Fruit fly (Drosophila melanogaster) whole organism, embryonic: ENCODE results near the gene mmy.

Experiments used
- CG10267 ChIP-seq: fragments of 200-800 bp; sonication (Bioruptor generic); optimal IDR thresholded peaks from 2 replicates; lab custom pipeline; 2018; ENCODE audit warnings: missing biosample characterization, mild to moderate bottlenecking, missing genetic modification characterization, moderate library complexity
- CG10274 ChIP-seq: fragments of 200-800 bp; sonication (Bioruptor generic); optimal IDR thresholded peaks from 3 replicates; lab custom pipeline; 2017; ENCODE audit warnings: missing biosample characterization, mild to moderate bottlenecking, missing genetic modification characterization
- CG10543 ChIP-seq: fragments of 200-800 bp; sonication (Bioruptor generic); optimal IDR thresholded peaks from 3 replicates; lab custom pipeline; 2017; ENCODE audit warnings: missing biosample characterization, mild to moderate bottlenecking, missing genetic modification characterization, moderate library complexity
- CG11695 ChIP-seq: fragments of 200-800 bp; sonication (Bioruptor generic); IDR thresholded peaks from 3 replicates; pipeline ENCODE4 v1.3.6; 2022; ENCODE audit warnings: missing biosample characterization, missing genetic modification characterization
- CG13287 ChIP-seq: fragments of 200-800 bp; sonication (Bioruptor generic); IDR thresholded peaks from 2 replicates; pipeline ENCODE4 v1.3.6; 2022; ENCODE audit warnings: missing biosample characterization, missing genetic modification characterization; ENCODE audit not compliant: partially characterized antibody
- CG14014 ChIP-seq: fragments of 200-800 bp; sonication (Bioruptor generic); IDR thresholded peaks from 2 replicates; pipeline ENCODE4 v1.3.6; 2022; ENCODE audit warnings: missing biosample characterization, missing genetic modification characterization
- CG14860 ChIP-seq: fragments of 200-800 bp; sonication (Bioruptor generic); IDR thresholded peaks from 3 replicates; pipeline ENCODE4 v1.3.6; 2022; ENCODE audit warnings: missing biosample characterization, missing genetic modification characterization; ENCODE audit not compliant: partially characterized antibody
- CG17612 ChIP-seq: fragments of 200-800 bp; sonication (Bioruptor generic); IDR thresholded peaks from 2 replicates; pipeline ENCODE4 v1.3.6; 2022; ENCODE audit warnings: missing biosample characterization, missing genetic modification characterization
- CG17829 ChIP-seq: fragments of 200-800 bp; optimal IDR thresholded peaks from 2 replicates; lab custom pipeline; 2019; ENCODE audit warnings: missing biosample characterization, mild to moderate bottlenecking, missing genetic modification characterization, moderate library complexity
- CG18262 ChIP-seq: fragments of 200-800 bp; optimal IDR thresholded peaks from 3 replicates; lab custom pipeline; 2019; ENCODE audit warnings: missing biosample characterization, mild to moderate bottlenecking, missing genetic modification characterization, moderate library complexity
- CG18599 ChIP-seq: fragments of 200-800 bp; sonication (Bioruptor generic); optimal IDR thresholded peaks from 3 replicates; lab custom pipeline; 2017; ENCODE audit warnings: missing biosample characterization, missing genetic modification characterization, mild to moderate bottlenecking, moderate library complexity, missing genetic modification reagents
- CG30403 ChIP-seq: fragments of 200-800 bp; sonication (Bioruptor generic); optimal IDR thresholded peaks from 3 replicates; lab custom pipeline; 2016; ENCODE audit warnings: missing biosample characterization, missing genetic modification characterization
- CG31224 ChIP-seq: fragments of 200-800 bp; sonication (Bioruptor generic); IDR thresholded peaks from 2 replicates; pipeline ENCODE4 v1.3.6; 2022; ENCODE audit warnings: missing biosample characterization, missing genetic modification characterization
- CG33557 ChIP-seq: fragments of 200-800 bp; sonication (Bioruptor generic); optimal IDR thresholded peaks from 2 replicates; lab custom pipeline; 2019; ENCODE audit warnings: missing biosample characterization, mild to moderate bottlenecking, missing genetic modification characterization, moderate library complexity
- CG6272 ChIP-seq: fragments of 200-800 bp; sonication (Bioruptor generic); IDR thresholded peaks from 2 replicates; pipeline ENCODE4 v1.3.6; 2022; ENCODE audit warnings: missing biosample characterization, missing genetic modification characterization
- Eip74EF ChIP-seq, 2 experiments: fragments of 200-800 bp in 1 of 2; fragments of >200 bp in 1 of 2; sonication (Bioruptor generic) in 1 of 2; optimal IDR thresholded peaks; 2 replicates each; lab custom pipeline; 2017 to 2019; ENCODE audit warnings: missing biosample characterization in 2 of 2, missing genetic modification characterization in 2 of 2, mild to moderate bottlenecking in 1 of 2, moderate library complexity in 1 of 2
- Ets97D ChIP-seq: fragments of 200-800 bp; sonication (Bioruptor generic); optimal IDR thresholded peaks from 3 replicates; lab custom pipeline; 2016; ENCODE audit warnings: missing biosample characterization, missing genetic modification characterization
- Fer2 ChIP-seq: fragments of 200-800 bp; sonication (Bioruptor generic); optimal IDR thresholded peaks from 2 replicates; lab custom pipeline; 2018; ENCODE audit warnings: missing biosample characterization, mild to moderate bottlenecking, missing genetic modification characterization, moderate library complexity
- Hr51 ChIP-seq, 2 experiments: fragments of 200-800 bp; sonication (Bioruptor generic); optimal IDR thresholded peaks; 2 replicates in 1 of 2; 3 replicates in 1 of 2; lab custom pipeline; 2016 to 2018; ENCODE audit warnings: missing biosample characterization in 2 of 2, missing genetic modification characterization in 2 of 2, mild to moderate bottlenecking in 1 of 2, moderate library complexity in 1 of 2
- Meics ChIP-seq: fragments of 200-800 bp; sonication (Bioruptor generic); optimal IDR thresholded peaks from 2 replicates; lab custom pipeline; 2017; ENCODE audit warnings: missing biosample characterization, mild to moderate bottlenecking, missing genetic modification characterization
- Mrtf ChIP-seq: fragments of 200-800 bp; sonication (Bioruptor generic); IDR thresholded peaks from 3 replicates; pipeline ENCODE4 v1.3.6; 2022; ENCODE audit warnings: missing biosample characterization, missing genetic modification characterization
- Neu2 ChIP-seq: fragments of 200-800 bp; sonication (Bioruptor generic); optimal IDR thresholded peaks from 3 replicates; lab custom pipeline; 2016; ENCODE audit warnings: missing biosample characterization, missing genetic modification characterization, borderline replicate concordance
- Oli ChIP-seq: fragments of 200-800 bp; sonication (Bioruptor generic); optimal IDR thresholded peaks from 2 replicates; lab custom pipeline; 2018; ENCODE audit warnings: missing biosample characterization, mild to moderate bottlenecking, missing genetic modification characterization, moderate library complexity
- Opbp ChIP-seq: fragments of 200-800 bp; sonication (Bioruptor generic); IDR thresholded peaks from 3 replicates; pipeline ENCODE4 v1.3.6; 2022; ENCODE audit warnings: missing biosample characterization, missing genetic modification characterization; ENCODE audit not compliant: partially characterized antibody
- PHDP ChIP-seq: fragments of 200-800 bp; sonication (Bioruptor generic); optimal IDR thresholded peaks from 3 replicates; lab custom pipeline; 2018; ENCODE audit warnings: missing biosample characterization, mild to moderate bottlenecking, missing genetic modification characterization, moderate library complexity
- Sry-β ChIP-seq: fragments of 200-800 bp; sonication (Bioruptor generic); optimal IDR thresholded peaks from 2 replicates; lab custom pipeline; 2018; ENCODE audit warnings: missing biosample characterization, mild to moderate bottlenecking, missing genetic modification characterization, moderate library complexity
- TFAM ChIP-seq: fragments of 200-800 bp; sonication (Bioruptor generic); optimal IDR thresholded peaks from 2 replicates; lab custom pipeline; 2017; ENCODE audit warnings: missing biosample characterization, missing genetic modification characterization, inconsistent platforms
- bbx ChIP-seq: fragments of 200-800 bp; sonication (Bioruptor generic); IDR thresholded peaks from 2 replicates; pipeline ENCODE4 v1.3.6; 2022; ENCODE audit warnings: missing biosample characterization, missing genetic modification characterization; ENCODE audit not compliant: partially characterized antibody
- bcd ChIP-seq: fragments of 200-800 bp; sonication (Bioruptor generic); optimal IDR thresholded peaks from 2 replicates; lab custom pipeline; 2017; ENCODE audit warnings: missing biosample characterization, mild to moderate bottlenecking, missing genetic modification characterization
- cad ChIP-seq: fragments of >200 bp; optimal IDR thresholded peaks from 2 replicates; lab custom pipeline; 2017; ENCODE audit warnings: missing biosample characterization, missing genetic modification characterization
- chinmo ChIP-seq: fragments of 200-800 bp; sonication (Bioruptor generic); IDR thresholded peaks from 4 replicates; pipeline ENCODE4 v1.3.6; 2022; ENCODE audit warnings: missing biosample characterization, missing genetic modification characterization; ENCODE audit not compliant: partially characterized antibody
- crol ChIP-seq: fragments of 200-800 bp; sonication (Bioruptor generic); IDR thresholded peaks from 2 replicates; pipeline ENCODE4 v1.3.6; 2022; ENCODE audit warnings: missing biosample characterization, missing genetic modification characterization
- fd3F ChIP-seq: fragments of 200-800 bp; sonication (Bioruptor generic); optimal IDR thresholded peaks from 2 replicates; lab custom pipeline; 2018; ENCODE audit warnings: missing biosample characterization, mild to moderate bottlenecking, missing genetic modification characterization, moderate library complexity
- grau ChIP-seq: fragments of 200-800 bp; optimal IDR thresholded peaks from 3 replicates; lab custom pipeline; 2019; ENCODE audit warnings: missing biosample characterization, mild to moderate bottlenecking, missing genetic modification characterization, moderate library complexity
- gro ChIP-seq: fragments of 200-800 bp; sonication (Bioruptor generic); optimal IDR thresholded peaks from 2 replicates; lab custom pipeline; 2016; ENCODE audit warnings: missing biosample characterization, missing genetic modification characterization
- ind ChIP-seq: fragments of 200-800 bp; sonication (Bioruptor generic); optimal IDR thresholded peaks from 3 replicates; lab custom pipeline; 2016; ENCODE audit warnings: missing biosample characterization, missing genetic modification characterization
- mirr ChIP-seq: fragments of 200-800 bp; sonication (Bioruptor generic); optimal IDR thresholded peaks from 3 replicates; lab custom pipeline; 2018; ENCODE audit warnings: missing biosample characterization, mild to moderate bottlenecking, missing genetic modification characterization
- pho ChIP-seq: fragments of 200-800 bp; sonication (Bioruptor generic); optimal IDR thresholded peaks from 2 replicates; lab custom pipeline; 2016; ENCODE audit warnings: missing biosample characterization, missing genetic modification characterization
- phol ChIP-seq: fragments of 200-800 bp; sonication (Bioruptor generic); optimal IDR thresholded peaks from 3 replicates; lab custom pipeline; 2018; ENCODE audit warnings: missing biosample characterization, mild to moderate bottlenecking, missing genetic modification characterization, moderate library complexity
- run ChIP-seq: fragments of 200-800 bp; sonication (Bioruptor generic); optimal IDR thresholded peaks from 3 replicates; lab custom pipeline; 2018; ENCODE audit warnings: missing biosample characterization, mild to moderate bottlenecking, missing genetic modification characterization
- sd ChIP-seq: fragments of 200-800 bp; sonication (Bioruptor generic); optimal IDR thresholded peaks from 3 replicates; lab custom pipeline; 2018; ENCODE audit warnings: missing biosample characterization, mild to moderate bottlenecking, missing genetic modification characterization, moderate library complexity
- sens ChIP-seq: fragments of 200-800 bp; sonication (Bioruptor generic); peaks from one replicate; lab custom pipeline; 2016; ENCODE audit warnings: missing biosample characterization, missing genetic modification characterization
- sug ChIP-seq: fragments of 200-800 bp; optimal IDR thresholded peaks from 2 replicates; lab custom pipeline; 2019; ENCODE audit warnings: missing biosample characterization, mild to moderate bottlenecking, missing genetic modification characterization, moderate library complexity
- tup ChIP-seq: fragments of 200-800 bp; sonication (Bioruptor generic); optimal IDR thresholded peaks from 2 replicates; lab custom pipeline; 2016; ENCODE audit warnings: missing biosample characterization, mild to moderate bottlenecking, missing genetic modification characterization, moderate library complexity
- unpg ChIP-seq: fragments of 200-800 bp; sonication (Bioruptor generic); optimal IDR thresholded peaks from 3 replicates; lab custom pipeline; 2018; ENCODE audit warnings: missing biosample characterization, mild to moderate bottlenecking, missing genetic modification characterization, moderate library complexity

Gene mmy

DNA sequence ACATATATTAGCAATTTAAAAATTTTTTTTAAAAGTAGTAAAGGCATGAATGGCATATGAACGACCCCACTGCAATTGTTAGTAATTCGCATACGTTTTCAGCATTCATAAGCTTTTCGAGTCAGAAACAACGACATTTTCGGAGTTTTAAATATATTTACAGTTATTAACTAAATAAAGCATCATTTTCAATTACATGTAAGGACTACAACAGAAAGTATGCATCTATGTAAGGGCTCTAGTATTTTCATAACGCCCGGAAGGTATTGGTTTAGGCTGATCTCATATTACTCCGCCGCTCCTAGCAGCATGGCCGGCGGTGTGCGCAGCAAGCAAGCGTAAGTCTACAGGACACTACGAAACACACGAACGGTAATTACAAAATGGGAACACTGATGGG lies 594 bp upstream of the mmy start (continued):
- TF ChIP-seq tup (GFP tag; lab: Kevin White, UChicago) (no peak), sens (peak; percentile 83), Ets97D (GFP tag; lab: Kevin White, UChicago) (no peak)

DNA sequence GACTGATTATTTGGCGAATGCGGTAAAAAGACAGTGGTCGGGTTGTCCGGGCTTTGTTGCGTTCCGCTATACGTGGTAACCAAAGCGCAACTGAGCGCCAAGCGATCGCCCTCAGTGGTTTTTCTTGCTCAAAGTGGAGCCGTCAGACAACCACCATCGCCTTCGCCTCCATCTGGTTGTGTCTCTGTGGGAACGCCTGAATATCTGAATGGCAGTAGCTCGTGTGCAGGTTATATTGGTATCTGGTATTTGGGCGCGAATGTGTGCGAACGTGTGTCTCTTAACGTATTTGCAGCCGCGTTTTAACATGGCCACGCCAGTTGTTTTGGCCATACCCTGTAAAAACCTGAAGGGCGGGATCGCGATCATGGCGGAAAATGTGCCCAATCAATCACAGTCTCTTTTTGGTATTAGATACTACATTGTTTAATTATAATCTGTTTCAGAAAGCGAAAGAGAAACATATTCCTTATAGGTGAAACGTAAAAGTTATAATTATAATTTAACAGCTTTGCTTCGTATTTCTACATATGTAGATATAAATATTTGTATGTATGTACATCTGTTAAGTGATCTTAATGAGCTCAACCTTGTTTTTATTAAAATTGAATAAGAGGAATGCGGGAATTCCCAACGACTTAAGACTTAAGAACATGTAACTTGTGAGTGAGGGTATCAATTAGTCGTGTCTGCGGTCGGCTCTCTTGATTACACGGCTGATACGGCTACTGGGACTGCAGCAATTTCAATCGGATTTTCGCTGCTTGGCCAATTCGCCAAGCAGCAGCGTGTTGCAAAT lies 1.5 kb downstream of the mmy start:
- peak; percentile 78; the same call in 2 of the 4 replicates for TF ChIP-seq chinmo (GFP tag; lab: Robert Waterston, UW)
- peak; percentile 80 for TF ChIP-seq CG31224
- peak; percentile 14 for TF ChIP-seq CG10274 (GFP tag; lab: Kevin White, UChicago)
- TF ChIP-seq sug = no peak
- no peak for TF ChIP-seq crol (GFP tag; lab: Robert Waterston, UW)
- peak; percentile 22; the same call in 1 of the 2 replicates for TF ChIP-seq CG14014
- TF ChIP-seq CG18262 = peak; percentile 10
- no peak for TF ChIP-seq pho (GFP tag; lab: Kevin White, UChicago)
- TF ChIP-seq grau (tag; lab: Kevin White, UChicago) = peak; percentile 39
- peak; percentile 36 for TF ChIP-seq mirr (GFP tag; lab: Kevin White, UChicago)
- 0 out of 3 replicates have a peak, but pooled peaks have one; percentile 25 for TF ChIP-seq Opbp (GFP tag; lab: Robert Waterston, UW)
- peak; percentile 18 for TF ChIP-seq PHDP (tag; lab: Kevin White, UChicago)
- peak; percentile 10 for TF ChIP-seq CG18599 (GFP tag; lab: Kevin White, UChicago)
- no peak for TF ChIP-seq CG6272 (GFP tag; lab: Robert Waterston, UW)
- no peak for TF ChIP-seq Neu2 (GFP tag; lab: Kevin White, UChicago)
- TF ChIP-seq Hr51 (GFP tag; optimal IDR thresholded peaks at IDR 0.05; lab: Kevin White, UChicago) = peak in 1 of 2 experiments; percentile 39
- no peak for TF ChIP-seq cad (GFP tag; lab: Kevin White, UChicago)
- TF ChIP-seq ind (GFP tag; lab: Kevin White, UChicago) = peak; percentile 21
- peak; percentile 8 for TF ChIP-seq CG10267 (tag; lab: Kevin White, UChicago)
- TF ChIP-seq Fer2 = no peak
- peak; percentile 54 for TF ChIP-seq sd
- TF ChIP-seq Eip74EF (GFP tag; optimal IDR thresholded peaks at IDR 0.05; lab: Kevin White, UChicago) = peak in 1 of 2 experiments; percentile 2
- peak; percentile 38 for TF ChIP-seq bcd
- no peak for TF ChIP-seq TFAM (GFP tag; lab: Kevin White, UChicago)
- TF ChIP-seq fd3F (GFP tag; lab: Kevin White, UChicago) = peak; percentile 6
- TF ChIP-seq Oli = peak; percentile 27
- peak; percentile 21 for TF ChIP-seq phol (tag; lab: Kevin White, UChicago)
- no peak for TF ChIP-seq run (tag; lab: Kevin White, UChicago)
- no peak for TF ChIP-seq CG33557 (GFP tag; lab: Kevin White, UChicago)
- TF ChIP-seq CG13287 (GFP tag; lab: Robert Waterston, UW) = peak; percentile 38; the same call in 1 of the 2 replicates
- peak; percentile 50 for TF ChIP-seq Meics
- peak; percentile 36 for TF ChIP-seq CG30403
- TF ChIP-seq CG17612 (GFP tag; lab: Robert Waterston, UW) = no peak
- peak; percentile 5 for TF ChIP-seq unpg
- no peak for TF ChIP-seq CG14860
- 0 out of 3 replicates have a peak, but pooled peaks have one; percentile 8 for TF ChIP-seq CG11695
- TF ChIP-seq CG10543 (GFP tag; lab: Kevin White, UChicago) = peak; percentile 43
- TF ChIP-seq bbx = peak; percentile 40; the same call in 1 of the 2 replicates
- no peak for TF ChIP-seq gro (GFP tag; lab: Kevin White, UChicago)
- no peak for TF ChIP-seq Sry-β
- peak; percentile 6 for TF ChIP-seq CG17829 (tag; lab: Kevin White, UChicago)
- 0 out of 3 replicates have a peak, but pooled peaks have one; percentile 34 for TF ChIP-seq Mrtf
